Fruit fly (Drosophila melanogaster) whole organism, embryonic: ENCODE results near the gene Sumo.

Experiments
- Adf1 ChIP-seq: fragments of 200-800 bp; sonication (Bioruptor generic); IDR thresholded peaks from 2 replicates; pipeline ENCODE4 v1.3.6; 2022; ENCODE audit warnings: missing biosample characterization, missing genetic modification characterization
- Antp ChIP-seq: fragments of 200-800 bp; sonication (Bioruptor generic); optimal IDR thresholded peaks from 3 replicates; lab custom pipeline; 2016; ENCODE audit warnings: missing biosample characterization, missing genetic modification characterization
- BtbVII ChIP-seq: fragments of 200-800 bp; sonication (Bioruptor generic); optimal IDR thresholded peaks from 3 replicates; lab custom pipeline; 2017; ENCODE audit warnings: missing biosample characterization, mild to moderate bottlenecking, missing genetic modification characterization
- CG11085 ChIP-seq: fragments of 200-800 bp; sonication (Bioruptor generic); IDR thresholded peaks from 2 replicates; pipeline ENCODE4 v1.3.6; 2022; ENCODE audit warnings: missing biosample characterization, missing genetic modification characterization
- CG11560 ChIP-seq: fragments of 200-800 bp; sonication (Bioruptor generic); IDR thresholded peaks from 3 replicates; pipeline ENCODE4 v1.3.6; 2022; ENCODE audit warnings: missing biosample characterization, missing genetic modification characterization
- CG12219 ChIP-seq: fragments of 200-800 bp; sonication (Bioruptor generic); optimal IDR thresholded peaks from 3 replicates; lab custom pipeline; 2018; ENCODE audit warnings: missing biosample characterization, mild to moderate bottlenecking, missing genetic modification characterization
- CG12659 ChIP-seq: fragments of 200-800 bp; sonication (Bioruptor generic); optimal IDR thresholded peaks from 3 replicates; lab custom pipeline; 2017; ENCODE audit warnings: mild to moderate bottlenecking, missing biosample characterization, missing genetic modification reagents, missing genetic modification characterization
- CG13624 ChIP-seq: fragments of 200-800 bp; sonication (Bioruptor generic); optimal IDR thresholded peaks from 2 replicates; lab custom pipeline; 2016; ENCODE audit warnings: missing biosample characterization, missing genetic modification characterization
- CG14667 ChIP-seq: fragments of 200-800 bp; sonication (Bioruptor generic); IDR thresholded peaks from 2 replicates; pipeline ENCODE4 v1.3.6; 2022; ENCODE audit warnings: missing biosample characterization, missing genetic modification characterization
- CG1602 ChIP-seq: fragments of 200-800 bp; sonication (Bioruptor generic); optimal IDR thresholded peaks from 3 replicates; lab custom pipeline; 2016; ENCODE audit warnings: missing biosample characterization, missing genetic modification characterization
- CG17568 ChIP-seq: fragments of 200-800 bp; sonication (Bioruptor generic); optimal IDR thresholded peaks from 2 replicates; lab custom pipeline; 2018; ENCODE audit warnings: missing biosample characterization, mild to moderate bottlenecking, missing genetic modification characterization, moderate library complexity
- CG30020 ChIP-seq: fragments of 200-800 bp; optimal IDR thresholded peaks from 2 replicates; lab custom pipeline; 2019; ENCODE audit warnings: missing biosample characterization, mild to moderate bottlenecking, missing genetic modification characterization, moderate library complexity
- CG30403 ChIP-seq: fragments of 200-800 bp; sonication (Bioruptor generic); optimal IDR thresholded peaks from 3 replicates; lab custom pipeline; 2016; ENCODE audit warnings: missing biosample characterization, missing genetic modification characterization
- CG31224 ChIP-seq: fragments of 200-800 bp; sonication (Bioruptor generic); IDR thresholded peaks from 2 replicates; pipeline ENCODE4 v1.3.6; 2022; ENCODE audit warnings: missing biosample characterization, missing genetic modification characterization
- CG34422 ChIP-seq: fragments of 200-800 bp; sonication (Bioruptor generic); IDR thresholded peaks from 3 replicates; pipeline ENCODE4 v1.3.6; 2022; ENCODE audit warnings: missing biosample characterization, missing genetic modification characterization
- CG6791 ChIP-seq: fragments of 200-800 bp; sonication (Bioruptor generic); IDR thresholded peaks from 3 replicates; pipeline ENCODE4 v1.3.6; 2022; ENCODE audit warnings: missing biosample characterization, missing genetic modification characterization; ENCODE audit not compliant: partially characterized antibody
- CG7556 ChIP-seq: fragments of 200-800 bp; sonication (Bioruptor generic); optimal IDR thresholded peaks from 2 replicates; lab custom pipeline; 2017; ENCODE audit warnings: missing biosample characterization, mild to moderate bottlenecking, missing genetic modification characterization
- CoRest ChIP-seq: fragments of 200-800 bp; sonication (Bioruptor generic); optimal IDR thresholded peaks from 3 replicates; lab custom pipeline; 2018; ENCODE audit warnings: missing biosample characterization, mild to moderate bottlenecking, missing genetic modification characterization, moderate library complexity
- Dfd ChIP-seq, 2 experiments: fragments of >200 bp; optimal IDR thresholded peaks; 2 replicates each; lab custom pipeline; 2017; ENCODE audit warnings: missing biosample characterization in 2 of 2, missing genetic modification characterization in 2 of 2
- Dref ChIP-seq: fragments of 200-800 bp; sonication (Bioruptor generic); IDR thresholded peaks from 2 replicates; pipeline ENCODE4 v1.3.6; 2022; ENCODE audit warnings: missing biosample characterization, missing genetic modification characterization
- Eip74EF ChIP-seq, 2 experiments: fragments of 200-800 bp in 1 of 2; fragments of >200 bp in 1 of 2; sonication (Bioruptor generic) in 1 of 2; optimal IDR thresholded peaks; 2 replicates each; lab custom pipeline; 2017 to 2019; ENCODE audit warnings: missing biosample characterization in 2 of 2, missing genetic modification characterization in 2 of 2, mild to moderate bottlenecking in 1 of 2, moderate library complexity in 1 of 2
- HHEX ChIP-seq: fragments of 200-800 bp; sonication (Bioruptor generic); optimal IDR thresholded peaks from 3 replicates; lab custom pipeline; 2017; ENCODE audit warnings: missing biosample characterization, mild to moderate bottlenecking, missing genetic modification characterization, missing genetic modification reagents
- HLH4C ChIP-seq: fragments of 200-800 bp; sonication (Bioruptor generic); IDR thresholded peaks from 3 replicates; pipeline ENCODE4 v1.3.6; 2022; ENCODE audit warnings: missing biosample characterization, missing genetic modification characterization; ENCODE audit not compliant: partially characterized antibody
- Hmr ChIP-seq: fragments of 200-800 bp; sonication (Bioruptor generic); optimal IDR thresholded peaks from 3 replicates; lab custom pipeline; 2017; ENCODE audit warnings: mild to moderate bottlenecking, missing biosample characterization, missing genetic modification reagents, missing genetic modification characterization
- Hr78 ChIP-seq, 2 experiments: fragments of 200-800 bp in 1 of 2; fragments of >200 bp in 1 of 2; sonication (Bioruptor generic) in 1 of 2; optimal IDR thresholded peaks; 2 replicates each; lab custom pipeline; 2017 to 2019; ENCODE audit warnings: missing biosample characterization in 2 of 2, missing genetic modification characterization in 2 of 2, mild to moderate bottlenecking in 1 of 2, moderate library complexity in 1 of 2
- Lhr ChIP-seq: fragments of 200-800 bp; sonication (Bioruptor generic); optimal IDR thresholded peaks from 3 replicates; lab custom pipeline; 2017; ENCODE audit warnings: mild to moderate bottlenecking, missing biosample characterization, missing genetic modification reagents, missing genetic modification characterization
- NK7.1 ChIP-seq: fragments of 200-800 bp; sonication (Bioruptor generic); optimal IDR thresholded peaks from 3 replicates; lab custom pipeline; 2016; ENCODE audit warnings: missing biosample characterization, missing genetic modification characterization
- Nf-YB ChIP-seq: fragments of 200-800 bp; sonication (Bioruptor generic); optimal IDR thresholded peaks from 3 replicates; lab custom pipeline; 2019; ENCODE audit warnings: missing biosample characterization, mild to moderate bottlenecking, missing genetic modification characterization, moderate library complexity
- Nf-YC ChIP-seq: fragments of 200-800 bp; optimal IDR thresholded peaks from 3 replicates; lab custom pipeline; 2019; ENCODE audit warnings: missing biosample characterization, mild to moderate bottlenecking, missing genetic modification characterization, moderate library complexity
- NfI ChIP-seq: fragments of 200-800 bp; sonication (Bioruptor generic); optimal IDR thresholded peaks from 3 replicates; lab custom pipeline; 2018; ENCODE audit warnings: missing biosample characterization, mild to moderate bottlenecking, missing genetic modification characterization, moderate library complexity
- Xbp1 ChIP-seq: fragments of 200-800 bp; sonication (Bioruptor generic); optimal IDR thresholded peaks from 3 replicates; lab custom pipeline; 2016; ENCODE audit warnings: missing biosample characterization, mild to moderate bottlenecking, missing genetic modification characterization
- cg ChIP-seq: fragments of 200-800 bp; sonication (Bioruptor generic); optimal IDR thresholded peaks from 3 replicates; lab custom pipeline; 2019; ENCODE audit warnings: missing biosample characterization, mild to moderate bottlenecking, missing genetic modification characterization, moderate library complexity
- croc ChIP-seq: fragments of 200-800 bp; sonication (Bioruptor generic); conservative IDR thresholded peaks from 3 replicates; pipeline ENCODE4 v1.3.6; 2022; ENCODE audit warnings: missing biosample characterization, missing genetic modification characterization
- dm ChIP-seq: fragments of 200-800 bp; sonication (Bioruptor generic); optimal IDR thresholded peaks from 3 replicates; lab custom pipeline; 2016; ENCODE audit warnings: missing biosample characterization, missing genetic modification characterization
- fd96Cb ChIP-seq: fragments of 200-800 bp; sonication (Bioruptor generic); optimal IDR thresholded peaks from 2 replicates; lab custom pipeline; 2018; ENCODE audit warnings: missing biosample characterization, mild to moderate bottlenecking, missing genetic modification characterization, moderate library complexity
- ind ChIP-seq: fragments of 200-800 bp; sonication (Bioruptor generic); optimal IDR thresholded peaks from 3 replicates; lab custom pipeline; 2016; ENCODE audit warnings: missing biosample characterization, missing genetic modification characterization
- jing ChIP-seq: fragments of 200-800 bp; sonication (Bioruptor generic); optimal IDR thresholded peaks from 2 replicates; lab custom pipeline; 2018; ENCODE audit warnings: missing biosample characterization, mild to moderate bottlenecking, missing genetic modification characterization
- kay ChIP-seq: fragments of 200-800 bp; sonication (Bioruptor generic); optimal IDR thresholded peaks from 2 replicates; lab custom pipeline; 2016; ENCODE audit warnings: missing biosample characterization, missing genetic modification characterization
- mirr ChIP-seq: fragments of 200-800 bp; sonication (Bioruptor generic); optimal IDR thresholded peaks from 3 replicates; lab custom pipeline; 2018; ENCODE audit warnings: missing biosample characterization, mild to moderate bottlenecking, missing genetic modification characterization
- mld ChIP-seq: fragments of 200-800 bp; sonication (Bioruptor generic); IDR thresholded peaks from 3 replicates; pipeline ENCODE4 v1.3.6; 2022; ENCODE audit warnings: missing biosample characterization, missing genetic modification characterization; ENCODE audit not compliant: partially characterized antibody
- pho ChIP-seq: fragments of 200-800 bp; sonication (Bioruptor generic); optimal IDR thresholded peaks from 2 replicates; lab custom pipeline; 2016; ENCODE audit warnings: missing biosample characterization, missing genetic modification characterization
- pita ChIP-seq: fragments of 200-800 bp; sonication (Bioruptor generic); optimal IDR thresholded peaks from 2 replicates; lab custom pipeline; 2017; ENCODE audit warnings: missing biosample characterization, mild to moderate bottlenecking, missing genetic modification characterization
- pnt ChIP-seq: fragments of 200-800 bp; sonication (Bioruptor generic); optimal IDR thresholded peaks from 3 replicates; lab custom pipeline; 2016; ENCODE audit warnings: missing biosample characterization, missing genetic modification characterization
- prd ChIP-seq, 3 experiments: fragments of >200 bp in 2 of 3; fragments of 200-800 bp in 1 of 3; sonication (Bioruptor generic) in 1 of 3; optimal IDR thresholded peaks in 2 of 3; IDR thresholded peaks in 1 of 3; 2 replicates in 2 of 3; 3 replicates in 1 of 3; pipeline versions ENCODE4 v1.3.6 to Lab custom; 2017 to 2022; ENCODE audit warnings: missing biosample characterization in 1 of 3, missing genetic modification characterization in 1 of 3
- psq ChIP-seq: fragments of 200-800 bp; sonication (Bioruptor generic); optimal IDR thresholded peaks from 2 replicates; lab custom pipeline; 2017; ENCODE audit warnings: missing biosample characterization, missing genetic modification characterization
- rib ChIP-seq: fragments of 200-800 bp; sonication (Bioruptor generic); IDR thresholded peaks from 2 replicates; pipeline ENCODE4 v1.3.6; 2022; ENCODE audit warnings: missing biosample characterization, missing genetic modification characterization
- row ChIP-seq: fragments of 200-800 bp; sonication (Bioruptor generic); IDR thresholded peaks from 3 replicates; pipeline ENCODE4 v1.3.6; 2022; ENCODE audit warnings: missing biosample characterization, missing genetic modification characterization
- ssp ChIP-seq: fragments of 200-800 bp; sonication (Bioruptor generic); IDR thresholded peaks from 2 replicates; pipeline ENCODE4 v1.3.6; 2022; ENCODE audit warnings: missing biosample characterization, missing genetic modification characterization
- stc ChIP-seq: fragments of 200-800 bp; sonication (Bioruptor generic); IDR thresholded peaks from 2 replicates; pipeline ENCODE4 v1.3.6; 2022; ENCODE audit warnings: missing biosample characterization, missing genetic modification characterization
- wor ChIP-seq: fragments of 200-800 bp; sonication (Bioruptor generic); IDR thresholded peaks from 2 replicates; pipeline ENCODE4 v1.3.6; 2022; ENCODE audit warnings: missing biosample characterization, missing genetic modification characterization

The Sumo gene

DNA sequence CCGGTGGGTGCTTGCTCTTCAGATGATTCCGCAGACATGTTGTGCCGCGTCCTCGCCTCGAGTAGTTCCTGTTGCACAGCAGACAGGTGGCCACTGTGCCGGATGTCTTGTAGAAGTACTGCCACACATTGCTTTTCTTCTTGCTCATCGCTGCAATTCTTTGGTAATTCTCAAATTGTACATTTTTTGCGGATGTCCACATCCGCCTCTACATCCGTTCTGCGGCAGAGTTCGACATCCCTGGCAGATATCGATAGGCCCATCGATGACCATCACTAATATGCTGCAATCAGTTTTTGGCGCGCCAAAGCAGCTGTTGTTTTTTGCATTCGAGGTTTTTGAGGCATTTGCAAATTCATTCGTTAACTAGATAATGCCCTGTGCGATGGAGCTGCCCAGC lies 10.7 kb downstream of the Sumo start, which contains the start of the genes CG13775 and CG3430 (continued):
- TF ChIP-seq CG6791 (GFP tag; lab: Robert Waterston, UW) = peak; percentile 56; the same call in 2 of the 3 replicates
- peak; percentile 63 for TF ChIP-seq HLH4C
- peak; percentile 26 for TF ChIP-seq CG30403 (GFP tag; lab: Kevin White, UChicago)
- TF ChIP-seq dm (GFP tag; lab: Kevin White, UChicago) = peak; percentile 40
- no peak for TF ChIP-seq CG14667 (GFP tag; lab: Robert Waterston, UW)
- TF ChIP-seq pnt (GFP tag; lab: Kevin White, UChicago) = no peak
- TF ChIP-seq fd96Cb = no peak
- TF ChIP-seq CG1602 (GFP tag; lab: Kevin White, UChicago) = no peak
- no peak for TF ChIP-seq croc (GFP tag; lab: Robert Waterston, UW)
- 0 out of 2 replicates have a peak, but pooled peaks have one; percentile 12 for TF ChIP-seq rib (GFP tag; lab: Robert Waterston, UW)
- no peak for TF ChIP-seq Lhr (GFP tag; lab: Kevin White, UChicago)
- no peak for TF ChIP-seq psq (GFP tag; lab: Kevin White, UChicago)
- no peak for TF ChIP-seq cg (GFP tag; lab: Kevin White, UChicago)
- TF ChIP-seq Dref (GFP tag; lab: Robert Waterston, UW) = peak; percentile 81
- TF ChIP-seq CG11085 (GFP tag; lab: Robert Waterston, UW) = no peak
- peak; percentile 28 for TF ChIP-seq mirr
- TF ChIP-seq Nf-YC (tag; lab: Kevin White, UChicago) = no peak
- no peak for TF ChIP-seq pita (GFP tag; lab: Kevin White, UChicago)
- no peak for TF ChIP-seq HHEX (GFP tag; lab: Kevin White, UChicago)
- 0 out of 3 replicates have a peak, but pooled peaks have one; percentile 45 for TF ChIP-seq CG34422 (GFP tag; lab: Robert Waterston, UW)
- TF ChIP-seq CoRest (tag; lab: Kevin White, UChicago) = peak; percentile 27
- TF ChIP-seq CG12219 (GFP tag; lab: Kevin White, UChicago) = no peak
- TF ChIP-seq prd (optimal IDR thresholded peaks at IDR 0.05; lab: Kevin White, UChicago) = no peak
- no peak for TF ChIP-seq prd (GFP tag; IDR thresholded peaks at IDR 0.05; lab: Robert Waterston, UW)
- peak; percentile 57 for TF ChIP-seq CG13624 (GFP tag; lab: Kevin White, UChicago)
- TF ChIP-seq CG7556 (GFP tag; lab: Kevin White, UChicago) = no peak
- TF ChIP-seq stc = peak; percentile 36; the same call in 1 of the 2 replicates
- peak; percentile 19 for TF ChIP-seq Xbp1 (GFP tag; lab: Kevin White, UChicago)
- TF ChIP-seq ind (GFP tag; lab: Kevin White, UChicago) = no peak
- TF ChIP-seq Dfd (GFP tag; optimal IDR thresholded peaks at IDR 0.05; lab: Kevin White, UChicago) = no peak
- TF ChIP-seq NfI (GFP tag; lab: Kevin White, UChicago) = peak; percentile 55
- TF ChIP-seq kay (GFP tag; lab: Kevin White, UChicago) = no peak
- TF ChIP-seq pho = peak; percentile 57
- TF ChIP-seq, all 482 proteins: peak for 166

DNA sequence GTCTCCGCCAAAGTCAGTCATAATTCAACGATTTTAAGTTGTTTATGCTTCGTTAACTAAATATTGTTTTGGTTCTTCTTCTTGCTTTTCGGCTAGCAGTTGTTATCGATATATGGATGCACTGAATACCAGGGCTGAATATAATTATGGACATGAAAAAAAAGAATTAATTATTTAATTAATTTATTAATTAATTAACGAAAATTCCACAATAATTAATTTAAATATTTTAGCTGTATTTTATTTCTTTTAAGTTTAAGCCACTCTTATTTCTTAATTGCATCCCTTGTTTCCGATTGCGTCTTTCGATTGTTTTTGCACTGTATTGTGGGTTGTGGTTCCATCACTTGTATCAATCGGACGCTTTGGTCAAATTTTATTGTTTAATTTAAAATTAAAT lies 17.3 kb downstream of the Sumo start, which contains the start of the genes Gas41 and SA1:
Gene Gas41, minus strand, starts transcription at position 112 of the 400 bp plus-strand sequence.
Gene SA1, plus strand, starts transcription at position 326 of the 400 bp plus-strand sequence.
- no peak for TF ChIP-seq NK7.1 (GFP tag; lab: Kevin White, UChicago)
- TF ChIP-seq CG31224 (GFP tag; lab: Robert Waterston, UW) = peak; percentile 87
- peak; percentile 34 for TF ChIP-seq Adf1 (GFP tag; lab: Robert Waterston, UW)
- no peak for TF ChIP-seq CG11560
- no peak for TF ChIP-seq jing
- TF ChIP-seq Nf-YB = no peak
- peak; percentile 71 for TF ChIP-seq BtbVII (GFP tag; lab: Kevin White, UChicago)
- no peak for TF ChIP-seq ssp
- no peak for TF ChIP-seq Hr78 (GFP tag; optimal IDR thresholded peaks at IDR 0.05; lab: Kevin White, UChicago)
- peak; percentile 81 for TF ChIP-seq CG30020 (tag; lab: Kevin White, UChicago)
- peak; percentile 18 for TF ChIP-seq Antp (GFP tag; lab: Kevin White, UChicago)
- TF ChIP-seq row (GFP tag; lab: Robert Waterston, UW) = peak; percentile 98
- no peak for TF ChIP-seq wor (GFP tag; lab: Robert Waterston, UW)
- TF ChIP-seq Hmr (GFP tag; lab: Kevin White, UChicago) = peak; percentile 92
- no peak for TF ChIP-seq Eip74EF (GFP tag; optimal IDR thresholded peaks at IDR 0.05; lab: Kevin White, UChicago)
- TF ChIP-seq mld (GFP tag; lab: Robert Waterston, UW) = peak; percentile 48; the same call in 1 of the 3 replicates
- TF ChIP-seq CG17568 (GFP tag; lab: Kevin White, UChicago) = no peak
- peak; percentile 90 for TF ChIP-seq CG12659 (GFP tag; lab: Kevin White, UChicago)
